Fruit fly (Drosophila melanogaster) whole organism, wandering third instar larva: ENCODE results near the gene Polr2I.

ENCODE experiments used
- Abd-B ChIP-seq: fragments of >200 bp; optimal IDR thresholded peaks from 2 replicates; lab custom pipeline; 2017; ENCODE audit warnings: missing biosample characterization, missing genetic modification characterization
- CG32264 ChIP-seq: fragments of 200-800 bp; sonication (Bioruptor generic); optimal IDR thresholded peaks from 2 replicates; lab custom pipeline; 2016; ENCODE audit warnings: missing biosample characterization, missing genetic modification characterization
- CG9705 ChIP-seq: fragments of 200-800 bp; sonication (Bioruptor generic); optimal IDR thresholded peaks from 2 replicates; lab custom pipeline; 2018; ENCODE audit warnings: missing biosample characterization, mild to moderate bottlenecking, missing genetic modification characterization
- CrebA ChIP-seq: fragments of 200-800 bp; sonication (Bioruptor generic); optimal IDR thresholded peaks from 2 replicates; lab custom pipeline; 2016; ENCODE audit warnings: missing biosample characterization, mild to moderate bottlenecking, missing genetic modification characterization, borderline replicate concordance
- Dfd ChIP-seq: fragments of >200 bp; optimal IDR thresholded peaks from 2 replicates; lab custom pipeline; 2017; ENCODE audit warnings: missing biosample characterization, missing genetic modification characterization
- Dif ChIP-seq: fragments of 200-275, 200-300 bp; sonication (Bioruptor generic); optimal IDR thresholded peaks from 2 replicates; lab custom pipeline; 2018; ENCODE audit warnings: missing biosample characterization, missing genetic modification characterization; ENCODE audit not compliant: partially characterized antibody
- GATAd ChIP-seq: sonication (Bioruptor generic); optimal IDR thresholded peaks from 2 replicates; lab custom pipeline; 2016; ENCODE audit warnings: missing biosample characterization, missing genetic modification characterization
- HLH106 ChIP-seq: fragments of 200-800 bp; optimal IDR thresholded peaks from 3 replicates; lab custom pipeline; 2019; ENCODE audit warnings: missing biosample characterization, mild to moderate bottlenecking, missing genetic modification characterization, moderate library complexity
- Hnf4 ChIP-seq: fragments of 200-800 bp; sonication (Bioruptor generic); optimal IDR thresholded peaks from 2 replicates; lab custom pipeline; 2016; ENCODE audit warnings: missing biosample characterization, mild to moderate bottlenecking, missing genetic modification characterization
- Hr78 ChIP-seq: fragments of >200 bp; optimal IDR thresholded peaks from 2 replicates; lab custom pipeline; 2017; ENCODE audit warnings: missing biosample characterization, missing genetic modification characterization
- Myc ChIP-seq: fragments of >200 bp; optimal IDR thresholded peaks from 2 replicates; lab custom pipeline; 2017
- OdsH ChIP-seq: fragments of 200-800 bp; sonication (Bioruptor generic); optimal IDR thresholded peaks from 2 replicates; lab custom pipeline; 2016; ENCODE audit warnings: missing biosample characterization, mild to moderate bottlenecking, missing genetic modification characterization
- Rel ChIP-seq, 2 experiments: fragments of 200-800 bp; sonication (Bioruptor generic) in 1 of 2; optimal IDR thresholded peaks; 2 replicates in 1 of 2; 3 replicates in 1 of 2; lab custom pipeline; 2016 to 2019; ENCODE audit warnings: mild to moderate bottlenecking in 2 of 2, missing biosample characterization in 2 of 2, missing genetic modification characterization in 2 of 2, moderate library complexity in 1 of 2
- Sp1 ChIP-seq: fragments of 200-800 bp; sonication (Bioruptor generic); optimal IDR thresholded peaks from 3 replicates; lab custom pipeline; 2019; ENCODE audit warnings: missing biosample characterization, mild to moderate bottlenecking, missing genetic modification characterization, moderate library complexity
- Vsx2 ChIP-seq: fragments of 200-300, 225-300 bp; sonication (Bioruptor generic); optimal IDR thresholded peaks from 2 replicates; lab custom pipeline; 2018; ENCODE audit warnings: missing biosample characterization, missing genetic modification characterization; ENCODE audit not compliant: partially characterized antibody
- brk ChIP-seq: fragments of 200-800 bp; sonication (Bioruptor generic); optimal IDR thresholded peaks from 2 replicates; lab custom pipeline; 2016; ENCODE audit warnings: missing biosample characterization, mild to moderate bottlenecking, missing genetic modification characterization
- dl ChIP-seq, 2 experiments: fragments of 175-275, 200-275 bp in 1 of 2; fragments of 200-275 bp in 1 of 2; sonication (Bioruptor generic); optimal IDR thresholded peaks; lab custom pipeline; 2018; ENCODE audit warnings: mild to moderate bottlenecking in 2 of 2, missing biosample characterization in 2 of 2, missing genetic modification characterization in 2 of 2, moderate library complexity in 2 of 2; ENCODE audit not compliant: partially characterized antibody in 2 of 2, insufficient read depth in 1 of 2
- dmrt93B ChIP-seq: fragments of 200-800 bp; sonication (Bioruptor generic); optimal IDR thresholded peaks from 2 replicates; lab custom pipeline; 2018; ENCODE audit warnings: missing biosample characterization, mild to moderate bottlenecking, missing genetic modification characterization
- ey ChIP-seq: fragments of 200-800 bp; sonication (Bioruptor generic); optimal IDR thresholded peaks from 2 replicates; lab custom pipeline; 2016; ENCODE audit warnings: missing biosample characterization, missing genetic modification characterization
- foxo ChIP-seq, 2 experiments: fragments of 200-800 bp; sonication (Bioruptor generic); optimal IDR thresholded peaks; 2 replicates in 1 of 2; 3 replicates in 1 of 2; lab custom pipeline; 2016 to 2017; ENCODE audit warnings: missing biosample characterization in 2 of 2, missing genetic modification characterization in 2 of 2
- fru ChIP-seq: fragments of 200-800 bp; sonication (Bioruptor generic); optimal IDR thresholded peaks from 3 replicates; lab custom pipeline; 2016; ENCODE audit warnings: missing biosample characterization, mild to moderate bottlenecking, missing genetic modification characterization
- h ChIP-seq: fragments of 200-800 bp; sonication (Bioruptor generic); optimal IDR thresholded peaks from 3 replicates; lab custom pipeline; 2016; ENCODE audit warnings: missing biosample characterization, mild to moderate bottlenecking, missing genetic modification characterization
- jim ChIP-seq: fragments of 175-275, 200-325 bp; sonication (Bioruptor generic); optimal IDR thresholded peaks from 2 replicates; lab custom pipeline; 2016; ENCODE audit warnings: missing biosample characterization, mild to moderate bottlenecking, missing genetic modification characterization
- pan ChIP-seq: fragments of >200 bp; optimal IDR thresholded peaks from 2 replicates; lab custom pipeline; 2017
- psq ChIP-seq: fragments of 200-800 bp; sonication (Bioruptor generic); optimal IDR thresholded peaks from 3 replicates; lab custom pipeline; 2017; ENCODE audit warnings: missing biosample characterization, mild to moderate bottlenecking, missing genetic modification characterization, moderate library complexity
- rgr ChIP-seq: fragments of 200-800 bp; sonication (Bioruptor generic); optimal IDR thresholded peaks from 3 replicates; lab custom pipeline; 2016; ENCODE audit warnings: missing biosample characterization, mild to moderate bottlenecking, missing genetic modification characterization
- sage ChIP-seq: fragments of 200-800 bp; sonication (Bioruptor generic); optimal IDR thresholded peaks from 2 replicates; lab custom pipeline; 2016; ENCODE audit warnings: missing biosample characterization, mild to moderate bottlenecking, missing genetic modification characterization
- sv ChIP-seq: fragments of 200-800 bp; sonication (Bioruptor generic); optimal IDR thresholded peaks from 3 replicates; lab custom pipeline; 2016; ENCODE audit warnings: missing biosample characterization, missing genetic modification characterization
- tai ChIP-seq: sonication (Bioruptor generic); optimal IDR thresholded peaks from 2 replicates; lab custom pipeline; 2016; ENCODE audit warnings: missing biosample characterization, missing genetic modification characterization
- woc ChIP-seq: sonication (Bioruptor generic); optimal IDR thresholded peaks from 2 replicates; lab custom pipeline; 2016; ENCODE audit warnings: missing biosample characterization, mild to moderate bottlenecking, missing genetic modification characterization

The Polr2I gene

DNA sequence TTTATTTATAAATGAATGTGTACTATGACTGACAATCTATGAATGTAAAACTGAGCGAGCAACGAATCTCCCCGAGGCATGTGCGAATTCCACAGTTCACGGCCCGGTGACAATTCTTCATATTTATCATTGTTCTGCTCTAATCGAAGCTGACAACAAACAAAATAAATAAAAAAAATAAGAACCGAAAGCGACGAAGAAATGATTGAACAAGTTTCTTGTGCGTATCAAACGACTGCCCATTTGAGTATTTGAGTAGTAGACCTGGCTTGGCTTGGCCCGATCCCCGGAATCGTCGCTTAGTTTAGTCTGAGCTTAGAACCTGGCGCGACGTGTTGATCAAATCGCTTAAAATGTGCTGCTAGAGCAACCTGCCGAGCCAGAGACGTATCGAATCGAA lies 1.2 kb downstream of the Polr2I start, which contains the start of gene CG31321:
TSS of gene CG31321 (plus strand) at position 301 of the 400 bp plus-strand sequence.
- TF ChIP-seq tai (GFP tag; lab: Kevin White, UChicago), result no peak
- no peak for TF ChIP-seq Sp1 (GFP tag; lab: Kevin White, UChicago)
- no peak for TF ChIP-seq GATAd (GFP tag; lab: Kevin White, UChicago)
- no peak for TF ChIP-seq pan (lab: Kevin White, UChicago)
- TF ChIP-seq CG32264, result no peak
- TF ChIP-seq Dfd (GFP tag; lab: Kevin White, UChicago), result no peak
- no peak for TF ChIP-seq jim (GFP tag; lab: Kevin White, UChicago)
- no peak for TF ChIP-seq Vsx2 (GFP tag; lab: Kevin White, UChicago)
- TF ChIP-seq sage (GFP tag; lab: Kevin White, UChicago), result no peak
- TF ChIP-seq woc (GFP tag; lab: Kevin White, UChicago), result no peak
- TF ChIP-seq Hnf4 (GFP tag; lab: Kevin White, UChicago), result no peak
- no peak for TF ChIP-seq fru (GFP tag; lab: Kevin White, UChicago)
- TF ChIP-seq dmrt93B (GFP tag; lab: Kevin White, UChicago), result no peak
- TF ChIP-seq CrebA (GFP tag; lab: Kevin White, UChicago), result no peak
- TF ChIP-seq psq (GFP tag; lab: Kevin White, UChicago), result no peak
- no peak for TF ChIP-seq foxo (GFP tag; optimal IDR thresholded peaks at IDR 0.05; lab: Kevin White, UChicago)
- no peak for TF ChIP-seq rgr (GFP tag; lab: Kevin White, UChicago)
- TF ChIP-seq Hr78, result no peak
- TF ChIP-seq Dif (GFP tag; lab: Kevin White, UChicago), result no peak
- no peak for TF ChIP-seq dl (GFP tag; optimal IDR thresholded peaks at IDR 0.05; lab: Kevin White, UChicago; ENCODE audit: insufficient read depth in 1 of 2, partially characterized antibody in 2 of 2)

DNA sequence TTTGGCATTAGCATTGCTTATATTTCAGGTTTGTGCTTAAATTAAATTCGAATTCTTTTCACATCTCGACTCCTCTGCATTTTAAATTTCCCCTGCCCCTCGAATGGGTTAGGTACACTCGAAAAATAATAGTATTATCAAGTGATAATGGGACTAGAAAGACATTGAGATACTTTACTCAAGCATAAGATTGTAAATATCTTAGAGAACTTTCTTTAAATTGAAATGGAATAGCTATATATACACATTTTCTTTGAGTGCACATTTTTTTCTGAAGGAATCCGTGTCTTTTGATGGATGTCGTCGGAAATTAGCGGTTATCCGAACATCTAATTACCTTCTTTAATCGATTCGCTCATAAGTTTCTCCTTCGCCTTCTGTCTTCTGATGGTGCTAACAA lies 2.1 kb downstream of the Polr2I start:
- no peak for TF ChIP-seq Abd-B (GFP tag; lab: Kevin White, UChicago)
- TF ChIP-seq CG9705 (GFP tag; lab: Kevin White, UChicago), result no peak
- TF ChIP-seq h, result peak; percentile 61
- TF ChIP-seq GATAd (GFP tag; lab: Kevin White, UChicago), result peak; percentile 14
- no peak for TF ChIP-seq sage (GFP tag; lab: Kevin White, UChicago)
- TF ChIP-seq ey (GFP tag; lab: Kevin White, UChicago), result peak; percentile 47
- peak; percentile 53 for TF ChIP-seq HLH106 (tag; lab: Kevin White, UChicago)
- TF ChIP-seq OdsH, result peak; percentile 8
- no peak for TF ChIP-seq dmrt93B (GFP tag; lab: Kevin White, UChicago)
- peak in 1 of 2 experiments; percentile 60 for TF ChIP-seq foxo (GFP tag; optimal IDR thresholded peaks at IDR 0.05; lab: Kevin White, UChicago)
- peak; percentile 48 for TF ChIP-seq rgr (GFP tag; lab: Kevin White, UChicago)
- TF ChIP-seq Sp1 (GFP tag; lab: Kevin White, UChicago), result peak; percentile 42

DNA sequence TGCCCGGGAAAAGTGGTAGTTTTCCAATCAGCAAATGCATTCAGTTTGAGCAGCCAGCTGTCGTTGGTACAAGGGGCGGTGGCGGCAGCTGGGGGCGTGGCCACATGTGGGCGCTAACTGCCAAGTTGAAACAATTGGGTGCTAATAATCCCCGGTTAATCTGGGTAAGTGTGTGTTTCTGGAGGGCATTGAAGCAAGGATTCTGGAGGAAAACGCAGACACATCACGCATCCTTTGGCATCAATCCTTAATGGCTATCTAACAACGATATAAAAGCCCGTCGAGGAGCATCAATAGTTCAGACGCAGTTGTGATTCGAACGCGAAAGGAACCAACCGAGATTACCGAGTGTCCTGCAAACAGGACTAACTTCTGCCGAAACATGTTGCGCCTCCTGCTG lies 5.7 kb downstream of the Polr2I start, which contains the start of gene Crz:
TSS of gene Crz (plus strand) at position 301 of the 400 bp plus-strand sequence.
- TF ChIP-seq sv (GFP tag; lab: Kevin White, UChicago) (no peak), brk (GFP tag; lab: Kevin White, UChicago) (no peak)

DNA sequence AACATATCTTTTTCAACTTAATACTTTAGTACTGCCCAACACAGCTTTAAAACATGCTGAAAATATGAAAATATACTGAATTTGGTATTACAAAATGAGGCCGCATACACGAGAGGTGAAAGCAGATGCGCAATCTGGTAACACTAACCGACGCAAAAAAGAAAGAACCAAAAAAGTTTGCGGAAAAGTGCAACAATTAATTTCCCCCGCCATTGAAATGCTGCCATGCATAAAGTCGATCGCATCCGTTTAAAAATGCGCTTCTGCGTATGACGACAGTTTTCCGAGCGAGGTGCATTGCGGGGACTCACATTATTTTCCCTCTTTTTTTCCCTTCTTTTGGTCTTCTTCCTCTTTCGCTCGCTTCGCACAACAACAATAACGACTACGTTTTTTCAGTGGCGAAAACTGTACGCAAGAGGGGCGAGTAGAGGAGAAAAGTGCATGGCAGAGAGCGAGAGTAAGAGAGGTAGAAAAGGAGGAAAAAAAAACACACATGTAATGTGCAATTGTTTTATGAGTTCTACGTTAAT lies 7.1 kb downstream of the Polr2I start, which contains the start of gene Set8:
TSS of gene Set8 (plus strand) at position 127 of the 533 bp plus-strand sequence.
- TF ChIP-seq Myc (lab: Kevin White, UChicago) (no peak), jim (GFP tag; lab: Kevin White, UChicago) (peak; percentile 93), psq (GFP tag; lab: Kevin White, UChicago) (peak; percentile 96), dl (GFP tag; optimal IDR thresholded peaks at IDR 0.05; lab: Kevin White, UChicago; ENCODE audit: insufficient read depth in 1 of 2, partially characterized antibody in 2 of 2) (no peak), Rel (GFP tag; optimal IDR thresholded peaks at IDR 0.05; lab: Kevin White, UChicago) (no peak), Rel (tag; optimal IDR thresholded peaks at IDR 0.05; lab: Kevin White, UChicago) (peak; percentile 97)
